Fruit fly (Drosophila melanogaster): ENCODE results near the gene CG5281.

The CG5281 gene

DNA sequence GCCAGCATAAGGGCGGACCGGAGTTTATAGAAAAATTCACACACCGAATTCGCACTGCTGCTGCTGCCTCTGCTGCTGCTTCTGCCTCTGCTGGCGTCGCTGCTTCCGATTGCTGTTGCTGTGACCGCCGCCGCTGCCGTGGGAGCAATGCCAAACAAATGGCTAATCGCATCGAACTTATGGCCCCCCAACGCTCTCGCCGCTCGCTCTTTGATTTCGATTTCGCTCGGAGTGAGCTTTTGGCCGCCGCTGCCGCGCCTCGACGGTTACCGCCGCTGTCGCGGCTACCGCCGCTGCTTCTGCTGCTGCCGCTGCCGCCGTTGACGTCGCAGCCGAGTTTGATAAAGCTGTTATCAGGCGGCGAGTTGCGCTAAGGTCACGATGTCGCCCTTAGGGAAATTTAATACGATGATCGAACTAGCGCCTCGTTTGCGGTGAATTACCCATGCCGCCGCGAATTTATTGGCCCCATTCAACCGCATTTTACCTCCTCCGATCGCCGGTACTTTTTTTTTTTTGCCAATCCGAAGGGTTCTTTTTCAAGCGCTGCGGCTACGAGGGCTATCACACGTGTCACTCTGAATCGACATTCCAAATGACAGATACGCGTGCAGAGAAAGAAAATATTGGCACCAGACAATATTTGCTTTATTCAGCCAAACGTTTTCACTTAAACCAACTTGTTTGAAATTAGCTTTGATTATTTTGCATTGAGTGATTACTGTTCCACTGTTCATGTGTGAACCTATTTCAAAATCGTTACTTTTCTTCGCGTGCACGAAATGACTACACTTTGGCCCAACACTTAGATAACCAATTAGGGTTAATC is 22.6 kb downstream of the CG5281 start (continued):
- TF ChIP-seq dimm (GFP tag; IDR thresholded peaks at IDR 0.05) (0 out of 2 replicates have a peak, but pooled peaks have one; percentile 40), Meics (GFP tag; optimal IDR thresholded peaks at IDR 0.05) (peak; percentile 77), CG3281 (GFP tag; optimal IDR thresholded peaks at IDR 0.05) (peak; percentile 73), sr (GFP tag; IDR thresholded peaks at IDR 0.05) (peak; percentile 42; the same call in 1 of the 3 replicates), Hmr (GFP tag; optimal IDR thresholded peaks at IDR 0.05) (peak; percentile 74), schlank (tag; optimal IDR thresholded peaks at IDR 0.05) (peak; percentile 43), CG12071 (GFP tag; optimal IDR thresholded peaks at IDR 0.05) (peak; percentile 67), CG10209 (GFP tag; optimal IDR thresholded peaks at IDR 0.05) (peak; percentile 64), H2.0 (GFP tag; IDR thresholded peaks at IDR 0.05) (peak; percentile 73), CG18262 (tag; optimal IDR thresholded peaks at IDR 0.05) (peak; percentile 39), Trl (optimal IDR thresholded peaks at IDR 0.05) (peak; percentile 12 to 59), Trl (GFP tag; optimal IDR thresholded peaks at IDR 0.05) (peak; percentile 40), CG4424 (GFP tag; optimal IDR thresholded peaks at IDR 0.05) (peak; percentile 57), CG18619 (GFP tag; optimal IDR thresholded peaks at IDR 0.05) (peak; percentile 59), slbo (GFP tag; IDR thresholded peaks at IDR 0.05) (peak; percentile 91), CG4360 (GFP tag; IDR thresholded peaks at IDR 0.05) (no peak), grn (GFP tag; optimal IDR thresholded peaks at IDR 0.05) (no peak), CG13424 (tag; optimal IDR thresholded peaks at IDR 0.05) (peak; percentile 49), Sox100B (GFP tag; optimal IDR thresholded peaks at IDR 0.05) (peak; percentile 31), fd3F (GFP tag; optimal IDR thresholded peaks at IDR 0.05) (peak; percentile 62), oc (tag; optimal IDR thresholded peaks at IDR 0.05) (peak; percentile 10), CG9437 (GFP tag; optimal IDR thresholded peaks at IDR 0.05) (peak; percentile 37), gfzf (GFP tag; optimal IDR thresholded peaks at IDR 0.05) (no peak), Mes4 (GFP tag; optimal IDR thresholded peaks at IDR 0.05) (peak; percentile 26), HHEX (GFP tag; optimal IDR thresholded peaks at IDR 0.05) (peak; percentile 70), wor (GFP tag; IDR thresholded peaks at IDR 0.05) (peak; percentile 43; the same call in 1 of the 2 replicates), YL-1 (GFP tag; optimal IDR thresholded peaks at IDR 0.05) (no peak), CG1832 (GFP tag; optimal IDR thresholded peaks at IDR 0.05) (no peak), tin (GFP tag; optimal IDR thresholded peaks at IDR 0.05) (peak; percentile 38), Ets97D (GFP tag; optimal IDR thresholded peaks at IDR 0.05) (no peak), crol (GFP tag; IDR thresholded peaks at IDR 0.05) (no peak), CG6765 (GFP tag; optimal IDR thresholded peaks at IDR 0.05) (no peak), CG17385 (GFP tag; optimal IDR thresholded peaks at IDR 0.05) (peak; percentile 60), CG15696 (tag; optimal IDR thresholded peaks at IDR 0.05) (peak; percentile 5), CG10979 (tag; optimal IDR thresholded peaks at IDR 0.05) (peak; percentile 46), GATAe (GFP tag; conservative IDR thresholded peaks at IDR 0.05) (peak; percentile 90), CG12659 (GFP tag; optimal IDR thresholded peaks at IDR 0.05) (peak; percentile 54), Ada2b (GFP tag; IDR thresholded peaks at IDR 0.05) (peak; percentile 87), wek (GFP tag; optimal IDR thresholded peaks at IDR 0.05) (no peak), CG7357 (GFP tag; IDR thresholded peaks at IDR 0.05) (peak; percentile 63), zen (tag; optimal IDR thresholded peaks at IDR 0.05) (peak; percentile 27), NC2α (GFP tag; optimal IDR thresholded peaks at IDR 0.05) (peak; percentile 21), CG3726 (GFP tag; IDR thresholded peaks at IDR 0.05) (no peak), CG12744 (GFP tag; optimal IDR thresholded peaks at IDR 0.05) (no peak), maf-S (GFP tag; optimal IDR thresholded peaks at IDR 0.05) (no peak), prd (optimal IDR thresholded peaks at IDR 0.05) (no peak), prd (GFP tag; IDR thresholded peaks at IDR 0.05) (peak; percentile 86), bigmax (GFP tag; optimal IDR thresholded peaks at IDR 0.05) (no peak), CG13123 (GFP tag; optimal IDR thresholded peaks at IDR 0.05) (no peak), CG6654 (GFP tag; optimal IDR thresholded peaks at IDR 0.05) (no peak)

Measured in whole organism, embryonic.